Worm (Caenorhabditis elegans): Measurements from ENCODE around the gene C42D8.9.

Gene C42D8.9

DNA sequence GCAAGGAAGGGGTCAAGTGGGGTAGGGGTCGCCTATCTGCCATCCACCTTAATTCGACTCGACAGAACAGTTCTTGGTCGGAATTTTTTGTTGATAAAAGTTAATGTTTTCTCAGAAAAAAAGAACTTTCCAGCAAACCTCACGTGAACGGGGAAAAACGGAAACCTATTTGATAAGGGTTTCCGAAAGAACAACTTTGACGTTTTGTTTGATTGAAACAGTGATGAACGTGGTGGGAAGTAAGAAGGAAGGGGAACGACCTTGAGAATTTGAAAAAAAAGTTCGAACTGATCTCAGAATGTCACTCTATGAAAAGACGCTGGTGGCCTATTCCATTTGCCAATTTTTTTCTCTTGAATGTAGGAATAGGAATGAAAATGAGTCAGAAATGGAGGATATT lies 15.5 kb upstream of the C42D8.9 start:
- TF ChIP-seq lin-1 (GFP tag; IDR thresholded peaks at IDR 0.05) (peak; percentile 81), tra-1 (GFP tag; IDR thresholded peaks at IDR 0.05) (peak; percentile 78; the same call in 1 of the 2 replicates), nhr-111 (GFP tag; optimal IDR thresholded peaks at IDR 0.05) (no peak), mdt-29 (GFP tag; IDR thresholded peaks at IDR 0.05) (peak; percentile 84), nhr-28 (tag; optimal IDR thresholded peaks at IDR 0.05) (peak; percentile 49), spr-3 (GFP tag; optimal IDR thresholded peaks at IDR 0.05) (no peak), hif-1 (tag; optimal IDR thresholded peaks at IDR 0.05) (no peak), pqm-1 (tag; optimal IDR thresholded peaks at IDR 0.05) (no peak), aly-2 (tag; optimal IDR thresholded peaks at IDR 0.05) (no peak), hlh-11 (tag; optimal IDR thresholded peaks at IDR 0.05) (peak; percentile 49), dmd-9 (GFP tag; IDR thresholded peaks at IDR 0.05) (no peak), nhr-6 (tag; optimal IDR thresholded peaks at IDR 0.05) (no peak), zip-11 (GFP tag; IDR thresholded peaks at IDR 0.05) (no peak), ZK337.2 (GFP tag; IDR thresholded peaks at IDR 0.05) (no peak), zfp-2 (tag; optimal IDR thresholded peaks at IDR 0.05) (no peak), vab-7 (GFP tag; IDR thresholded peaks at IDR 0.05) (no peak), nhr-10 (tag; optimal IDR thresholded peaks at IDR 0.05) (no peak), F49E8.2 (tag; optimal IDR thresholded peaks at IDR 0.05; ENCODE audit: borderline replicate concordance) (no peak), skn-1 (tag; optimal IDR thresholded peaks at IDR 0.05) (no peak), daf-19 (GFP tag; conservative IDR thresholded peaks at IDR 0.05) (no peak), nhr-11 (tag; optimal IDR thresholded peaks at IDR 0.05) (no peak), php-3 (GFP tag; IDR thresholded peaks at IDR 0.05) (no peak), mxl-2 (GFP tag; conservative IDR thresholded peaks at IDR 0.05) (no peak), mdl-1 (tag; optimal IDR thresholded peaks at IDR 0.05) (peak in 1 of 2 experiments; percentile 45), attf-4 (tag; optimal IDR thresholded peaks at IDR 0.05) (no peak), nhr-76 (tag; optimal IDR thresholded peaks at IDR 0.05) (no peak), F10B5.3 (tag; optimal IDR thresholded peaks at IDR 0.05) (no peak), sdz-12 (GFP tag; optimal IDR thresholded peaks at IDR 0.05) (no peak), egl-43 (GFP tag; IDR thresholded peaks at IDR 0.05) (no peak), tag-97 (GFP tag; IDR thresholded peaks at IDR 0.05) (no peak), daf-8 (GFP tag; IDR thresholded peaks at IDR 0.05) (no peak), ama-1 (optimal IDR thresholded peaks at IDR 0.05) (no peak), daf-12 (tag; optimal IDR thresholded peaks at IDR 0.05) (no peak), Y75B8A.6 (GFP tag; IDR thresholded peaks at IDR 0.05) (no peak), ceh-20 (GFP tag; IDR thresholded peaks at IDR 0.05) (peak; percentile 53; the same call in 1 of the 2 replicates), mep-1 (tag; optimal IDR thresholded peaks at IDR 0.05) (no peak), jun-1 (tag; optimal IDR thresholded peaks at IDR 0.05) (no peak), lin-15B (tag; optimal IDR thresholded peaks at IDR 0.05) (no peak), nhr-77 (tag; optimal IDR thresholded peaks at IDR 0.05) (no peak), Y48G9A.11 (GFP tag; IDR thresholded peaks at IDR 0.05) (no peak), ceh-62 (tag; optimal IDR thresholded peaks at IDR 0.05) (no peak), F37D6.2 (tag; optimal IDR thresholded peaks at IDR 0.05) (no peak), madf-5 (GFP tag; IDR thresholded peaks at IDR 0.05) (no peak), fkh-10 (GFP tag; optimal IDR thresholded peaks at IDR 0.05) (no peak), F44E2.7 (GFP tag; IDR thresholded peaks at IDR 0.05) (no peak), ceh-28 (tag; optimal IDR thresholded peaks at IDR 0.05) (no peak), set-16 (GFP tag; IDR thresholded peaks at IDR 0.05) (no peak), nhr-42 (GFP tag; IDR thresholded peaks at IDR 0.05) (no peak), hmg-1.1 (GFP tag; IDR thresholded peaks at IDR 0.05) (no peak; the same call in 1 of the 2 replicates), ctbp-1 (GFP tag; IDR thresholded peaks at IDR 0.05) (no peak), egl-27 (tag; optimal IDR thresholded peaks at IDR 0.05) (no peak), F26F4.8 (GFP tag; conservative IDR thresholded peaks at IDR 0.05) (no peak), T26A8.4 (GFP tag; IDR thresholded peaks at IDR 0.05) (no peak), dpl-1 (GFP tag; optimal IDR thresholded peaks at IDR 0.05) (no peak)
